Fruit fly (Drosophila melanogaster) whole organism, embryonic: Measurements from ENCODE around the gene Mrgn1.

Experiments
- Atf6 ChIP-seq: fragments of 200-800 bp; sonication (Bioruptor generic); IDR thresholded peaks from 2 replicates; pipeline ENCODE4 v1.3.6; 2022; ENCODE audit warnings: missing biosample characterization, missing genetic modification characterization
- B-H2 ChIP-seq: fragments of 200-800 bp; sonication (Bioruptor generic); optimal IDR thresholded peaks from 2 replicates; lab custom pipeline; 2018; ENCODE audit warnings: missing biosample characterization, mild to moderate bottlenecking, missing genetic modification characterization
- Bteb2 ChIP-seq: fragments of 200-800 bp; sonication (Bioruptor generic); optimal IDR thresholded peaks from 2 replicates; lab custom pipeline; 2016; ENCODE audit warnings: missing biosample characterization, missing genetic modification characterization
- CG10543 ChIP-seq: fragments of 200-800 bp; sonication (Bioruptor generic); optimal IDR thresholded peaks from 3 replicates; lab custom pipeline; 2017; ENCODE audit warnings: missing biosample characterization, mild to moderate bottlenecking, missing genetic modification characterization, moderate library complexity
- CG10959 ChIP-seq: fragments of 200-800 bp; sonication (Bioruptor generic); IDR thresholded peaks from 2 replicates; pipeline ENCODE4 v1.3.6; 2022; ENCODE audit warnings: missing biosample characterization, missing genetic modification characterization
- CG11504 ChIP-seq: fragments of 200-800 bp; sonication (Bioruptor generic); optimal IDR thresholded peaks from 3 replicates; lab custom pipeline; 2019; ENCODE audit warnings: missing biosample characterization, mild to moderate bottlenecking, missing genetic modification characterization, moderate library complexity
- CG11723 ChIP-seq: fragments of 200-800 bp; sonication (Bioruptor generic); optimal IDR thresholded peaks from 2 replicates; lab custom pipeline; 2017; ENCODE audit warnings: missing biosample characterization, mild to moderate bottlenecking, missing genetic modification characterization
- CG12659 ChIP-seq: fragments of 200-800 bp; sonication (Bioruptor generic); optimal IDR thresholded peaks from 3 replicates; lab custom pipeline; 2017; ENCODE audit warnings: mild to moderate bottlenecking, missing biosample characterization, missing genetic modification reagents, missing genetic modification characterization
- CG12942 ChIP-seq: fragments of 200-800 bp; sonication (Bioruptor generic); optimal IDR thresholded peaks from 3 replicates; lab custom pipeline; 2016; ENCODE audit warnings: missing biosample characterization, missing genetic modification characterization
- CG13287 ChIP-seq: fragments of 200-800 bp; sonication (Bioruptor generic); IDR thresholded peaks from 2 replicates; pipeline ENCODE4 v1.3.6; 2022; ENCODE audit warnings: missing biosample characterization, missing genetic modification characterization; ENCODE audit not compliant: partially characterized antibody
- CG14965 ChIP-seq: fragments of 200-800 bp; sonication (Bioruptor generic); optimal IDR thresholded peaks from 2 replicates; lab custom pipeline; 2016; ENCODE audit warnings: missing biosample characterization, missing genetic modification characterization, borderline replicate concordance
- CG17186 ChIP-seq: fragments of 200-800 bp; sonication (Bioruptor generic); optimal IDR thresholded peaks from 3 replicates; lab custom pipeline; 2017; ENCODE audit warnings: missing biosample characterization, missing genetic modification reagents, missing genetic modification characterization
- CG17361 ChIP-seq: fragments of 200-800 bp; sonication (Bioruptor generic); IDR thresholded peaks from 3 replicates; pipeline ENCODE4 v1.3.6; 2022; ENCODE audit warnings: missing biosample characterization, missing genetic modification characterization
- CG17385 ChIP-seq: fragments of 200-800 bp; sonication (Bioruptor generic); optimal IDR thresholded peaks from 3 replicates; lab custom pipeline; 2018; ENCODE audit warnings: missing biosample characterization, mild to moderate bottlenecking, missing genetic modification characterization
- CG18599 ChIP-seq: fragments of 200-800 bp; sonication (Bioruptor generic); optimal IDR thresholded peaks from 3 replicates; lab custom pipeline; 2017; ENCODE audit warnings: missing biosample characterization, missing genetic modification characterization, mild to moderate bottlenecking, moderate library complexity, missing genetic modification reagents
- CG2678 ChIP-seq: fragments of 200-800 bp; sonication (Bioruptor generic); optimal IDR thresholded peaks from 3 replicates; lab custom pipeline; 2019; ENCODE audit warnings: missing biosample characterization, mild to moderate bottlenecking, missing genetic modification characterization, moderate library complexity
- CG2889 ChIP-seq: fragments of 200-800 bp; sonication (Bioruptor generic); IDR thresholded peaks from 3 replicates; pipeline ENCODE4 v1.3.6; 2022; ENCODE audit warnings: missing biosample characterization, missing genetic modification characterization
- CG30403 ChIP-seq: fragments of 200-800 bp; sonication (Bioruptor generic); optimal IDR thresholded peaks from 3 replicates; lab custom pipeline; 2016; ENCODE audit warnings: missing biosample characterization, missing genetic modification characterization
- CG33213 ChIP-seq: fragments of 200-800 bp; sonication (Bioruptor generic); optimal IDR thresholded peaks from 3 replicates; lab custom pipeline; 2016; ENCODE audit warnings: missing biosample characterization, missing genetic modification characterization
- CG42726 ChIP-seq: fragments of 200-800 bp; sonication (Bioruptor generic); IDR thresholded peaks from 2 replicates; pipeline ENCODE4 v1.3.6; 2022; ENCODE audit warnings: missing biosample characterization, missing genetic modification characterization; ENCODE audit not compliant: partially characterized antibody
- CG8290 ChIP-seq, 3 experiments: fragments of 200-800 bp; sonication (Bioruptor generic); optimal IDR thresholded peaks; 2 replicates each; lab custom pipeline; 2016 to 2019; ENCODE audit warnings: missing biosample characterization in 3 of 3, missing genetic modification characterization in 3 of 3, mild to moderate bottlenecking in 2 of 3, moderate library complexity in 1 of 3
- CG8359 ChIP-seq: fragments of 200-800 bp; sonication (Bioruptor generic); optimal IDR thresholded peaks from 2 replicates; lab custom pipeline; 2017; ENCODE audit warnings: missing biosample characterization, mild to moderate bottlenecking, missing genetic modification characterization, borderline replicate concordance
- Gug ChIP-seq: fragments of 200-800 bp; sonication (Bioruptor generic); IDR thresholded peaks from 4 replicates; pipeline ENCODE4 v1.3.6; 2022; ENCODE audit warnings: missing biosample characterization, missing genetic modification characterization
- HHEX ChIP-seq: fragments of 200-800 bp; sonication (Bioruptor generic); optimal IDR thresholded peaks from 3 replicates; lab custom pipeline; 2017; ENCODE audit warnings: missing biosample characterization, mild to moderate bottlenecking, missing genetic modification characterization, missing genetic modification reagents
- Lhr ChIP-seq: fragments of 200-800 bp; sonication (Bioruptor generic); optimal IDR thresholded peaks from 3 replicates; lab custom pipeline; 2017; ENCODE audit warnings: mild to moderate bottlenecking, missing biosample characterization, missing genetic modification reagents, missing genetic modification characterization
- Optix ChIP-seq: fragments of 200-800 bp; sonication (Bioruptor generic); IDR thresholded peaks from 3 replicates; pipeline ENCODE4 v1.3.6; 2022; ENCODE audit warnings: missing biosample characterization, missing genetic modification characterization
- Poxn ChIP-seq: fragments of 200-800 bp; sonication (Bioruptor generic); IDR thresholded peaks from 2 replicates; pipeline ENCODE4 v1.3.6; 2022; ENCODE audit warnings: missing biosample characterization, missing genetic modification characterization
- Ravus ChIP-seq: fragments of 200-800 bp; sonication (Bioruptor generic); IDR thresholded peaks from 2 replicates; pipeline ENCODE4 v1.3.6; 2022; ENCODE audit warnings: missing biosample characterization, missing genetic modification characterization
- Sox100B ChIP-seq: fragments of 200-800 bp; sonication (Bioruptor generic); optimal IDR thresholded peaks from 3 replicates; lab custom pipeline; 2018; ENCODE audit warnings: missing biosample characterization, mild to moderate bottlenecking, missing genetic modification characterization
- Xbp1 ChIP-seq: fragments of 200-800 bp; sonication (Bioruptor generic); optimal IDR thresholded peaks from 3 replicates; lab custom pipeline; 2016; ENCODE audit warnings: missing biosample characterization, mild to moderate bottlenecking, missing genetic modification characterization
- aop ChIP-seq: fragments of 200-800 bp; sonication (Bioruptor generic); IDR thresholded peaks from 2 replicates; pipeline ENCODE4 v1.3.6; 2022; ENCODE audit warnings: missing biosample characterization, missing genetic modification characterization
- ci ChIP-seq: fragments of 200-800 bp; sonication (Bioruptor generic); IDR thresholded peaks from 3 replicates; pipeline ENCODE4 v1.3.6; 2022; ENCODE audit warnings: missing biosample characterization, missing genetic modification characterization
- dmrt99B ChIP-seq: fragments of 200-800 bp; sonication (Bioruptor generic); optimal IDR thresholded peaks from 2 replicates; lab custom pipeline; 2018; ENCODE audit warnings: missing biosample characterization, mild to moderate bottlenecking, missing genetic modification characterization, moderate library complexity
- esg ChIP-seq: fragments of 200-800 bp; sonication (Bioruptor generic); conservative IDR thresholded peaks from 2 replicates; pipeline ENCODE4 v1.3.6; 2022; ENCODE audit warnings: missing biosample characterization, missing genetic modification characterization
- klu ChIP-seq: fragments of 200-800 bp; sonication (Bioruptor generic); IDR thresholded peaks from 2 replicates; pipeline ENCODE4 v1.3.6; 2022; ENCODE audit warnings: missing biosample characterization, missing genetic modification characterization
- lab ChIP-seq: fragments of 200-800 bp; sonication (Bioruptor generic); optimal IDR thresholded peaks from 3 replicates; lab custom pipeline; 2017; ENCODE audit warnings: missing biosample characterization, missing genetic modification characterization, mild to moderate bottlenecking, moderate library complexity, missing genetic modification reagents
- lov ChIP-seq, 2 experiments: fragments of 200-800 bp in 1 of 2; fragments of >200 bp in 1 of 2; sonication (Bioruptor generic) in 1 of 2; IDR thresholded peaks in 1 of 2; optimal IDR thresholded peaks in 1 of 2; 2 replicates in 1 of 2; 3 replicates in 1 of 2; pipeline versions ENCODE4 v1.3.6 to Lab custom; 2017 to 2022; ENCODE audit warnings: missing biosample characterization in 1 of 2, missing genetic modification characterization in 1 of 2
- mirr ChIP-seq: fragments of 200-800 bp; sonication (Bioruptor generic); optimal IDR thresholded peaks from 3 replicates; lab custom pipeline; 2018; ENCODE audit warnings: missing biosample characterization, mild to moderate bottlenecking, missing genetic modification characterization
- nau ChIP-seq: fragments of 200-800 bp; sonication (Bioruptor generic); optimal IDR thresholded peaks from 3 replicates; lab custom pipeline; 2017; ENCODE audit warnings: missing biosample characterization, mild to moderate bottlenecking, missing genetic modification characterization, missing genetic modification reagents
- nerfin-2 ChIP-seq: fragments of 200-800 bp; sonication (Bioruptor generic); IDR thresholded peaks from 2 replicates; pipeline ENCODE4 v1.3.6; 2022; ENCODE audit warnings: missing biosample characterization, missing genetic modification characterization; ENCODE audit not compliant: partially characterized antibody
- oc ChIP-seq: fragments of 200-800 bp; sonication (Bioruptor generic); optimal IDR thresholded peaks from 2 replicates; lab custom pipeline; 2018; ENCODE audit warnings: missing biosample characterization, mild to moderate bottlenecking, missing genetic modification characterization, moderate library complexity
- org-1 ChIP-seq: fragments of 200-800 bp; sonication (Bioruptor generic); optimal IDR thresholded peaks from 2 replicates; lab custom pipeline; 2017; ENCODE audit warnings: missing biosample characterization, missing genetic modification characterization
- pzg ChIP-seq: fragments of 200-800 bp; sonication (Bioruptor generic); optimal IDR thresholded peaks from 3 replicates; lab custom pipeline; 2018; ENCODE audit warnings: missing biosample characterization, mild to moderate bottlenecking, missing genetic modification characterization, moderate library complexity
- ranshi ChIP-seq: fragments of 200-800 bp; sonication (Bioruptor generic); IDR thresholded peaks from 2 replicates; pipeline ENCODE4 v1.3.6; 2022; ENCODE audit warnings: missing biosample characterization, missing genetic modification characterization
- row ChIP-seq: fragments of 200-800 bp; sonication (Bioruptor generic); IDR thresholded peaks from 3 replicates; pipeline ENCODE4 v1.3.6; 2022; ENCODE audit warnings: missing biosample characterization, missing genetic modification characterization
- sc ChIP-seq, 3 experiments: fragments of >200 bp in 2 of 3; fragments of 200-800 bp in 1 of 3; sonication (Bioruptor generic) in 1 of 3; optimal IDR thresholded peaks; 2 replicates in 2 of 3; 3 replicates in 1 of 3; lab custom pipeline; 2017; ENCODE audit warnings: mild to moderate bottlenecking in 1 of 3, missing biosample characterization in 1 of 3, missing genetic modification characterization in 1 of 3, missing genetic modification reagents in 1 of 3
- vnd ChIP-seq: fragments of 200-800 bp; sonication (Bioruptor generic); IDR thresholded peaks from 3 replicates; pipeline ENCODE4 v1.3.6; 2022; ENCODE audit warnings: missing biosample characterization, missing genetic modification characterization; ENCODE audit not compliant: partially characterized antibody
- zen2 ChIP-seq: fragments of 200-800 bp; sonication (Bioruptor generic); IDR thresholded peaks from 3 replicates; pipeline ENCODE4 v1.3.6; 2022; ENCODE audit warnings: missing biosample characterization, missing genetic modification characterization; ENCODE audit not compliant: partially characterized antibody
- zfh1 ChIP-seq: fragments of 200-800 bp; sonication (Bioruptor generic); IDR thresholded peaks from 3 replicates; pipeline ENCODE4 v1.3.6; 2022; ENCODE audit warnings: missing biosample characterization, missing genetic modification characterization

Gene Mrgn1

DNA sequence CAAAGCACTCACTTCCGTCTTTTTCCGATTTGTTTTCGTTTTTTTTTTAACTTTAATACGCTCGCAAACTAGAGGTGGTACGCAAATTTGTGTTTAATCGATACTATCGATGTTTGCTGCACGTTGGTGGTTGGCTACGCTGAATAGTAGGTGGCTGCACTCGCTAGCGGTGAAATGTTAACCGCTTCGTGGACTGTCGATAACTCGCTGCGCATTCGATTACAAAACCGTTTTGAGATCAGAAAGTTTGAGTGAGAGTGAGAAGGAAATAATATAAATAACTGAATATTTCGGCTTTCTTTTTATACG, 14.4 kb upstream of the Mrgn1 start, which contains the start of gene g (continued):
- peak; percentile 38 for TF ChIP-seq CG17186 (GFP tag; lab: Kevin White, UChicago)
- no peak for TF ChIP-seq CG10543 (GFP tag; lab: Kevin White, UChicago)
- no peak for TF ChIP-seq CG17385
- no peak for TF ChIP-seq CG11504 (tag; lab: Kevin White, UChicago)
- no peak for TF ChIP-seq nau (GFP tag; lab: Kevin White, UChicago)
- TF ChIP-seq nerfin-2 (GFP tag; lab: Robert Waterston, UW): peak; percentile 83
- no peak for TF ChIP-seq Optix (GFP tag; lab: Robert Waterston, UW)
- no peak for TF ChIP-seq CG12942 (GFP tag; lab: Kevin White, UChicago)
- TF ChIP-seq pzg (GFP tag; lab: Kevin White, UChicago): peak; percentile 89
- peak; percentile 86 for TF ChIP-seq CG13287 (GFP tag; lab: Robert Waterston, UW)
- no peak for TF ChIP-seq aop (GFP tag; lab: Robert Waterston, UW)
- TF ChIP-seq lov (optimal IDR thresholded peaks at IDR 0.05; lab: Kevin White, UChicago): no peak
- TF ChIP-seq lov (GFP tag; IDR thresholded peaks at IDR 0.05; lab: Robert Waterston, UW): no peak
- no peak for TF ChIP-seq HHEX (GFP tag; lab: Kevin White, UChicago)
- no peak for TF ChIP-seq CG11723
- no peak for TF ChIP-seq CG2678 (tag; lab: Kevin White, UChicago)
- TF ChIP-seq CG33213 (GFP tag; lab: Kevin White, UChicago): peak; percentile 22
- TF ChIP-seq row: no peak
- no peak for TF ChIP-seq oc (tag; lab: Kevin White, UChicago)
- peak; percentile 52; the same call in 1 of the 3 replicates for TF ChIP-seq zen2 (GFP tag; lab: Robert Waterston, UW)
- no peak for TF ChIP-seq mirr (GFP tag; lab: Kevin White, UChicago)
- TF ChIP-seq CG8290 (GFP tag; optimal IDR thresholded peaks at IDR 0.05; lab: Kevin White, UChicago): no peak
- no peak for TF ChIP-seq CG8290 (tag; optimal IDR thresholded peaks at IDR 0.05; lab: Kevin White, UChicago)
- peak; percentile 49 for TF ChIP-seq CG12659
- TF ChIP-seq klu (GFP tag; lab: Robert Waterston, UW): no peak
- TF ChIP-seq B-H2: no peak
- no peak for TF ChIP-seq sc (optimal IDR thresholded peaks at IDR 0.05; lab: Kevin White, UChicago)
- no peak for TF ChIP-seq sc (GFP tag; optimal IDR thresholded peaks at IDR 0.05; lab: Kevin White, UChicago)
- TF ChIP-seq Xbp1 (GFP tag; lab: Kevin White, UChicago): no peak
- no peak for TF ChIP-seq CG17361 (GFP tag; lab: Robert Waterston, UW)
- TF ChIP-seq zfh1: no peak
- TF ChIP-seq dmrt99B (tag; lab: Kevin White, UChicago): no peak
- no peak for TF ChIP-seq CG8359 (GFP tag; lab: Kevin White, UChicago)
- TF ChIP-seq Ravus (GFP tag; lab: Robert Waterston, UW): no peak
- TF ChIP-seq CG42726 (GFP tag; lab: Robert Waterston, UW): peak; percentile 88
- no peak for TF ChIP-seq CG14965 (GFP tag; lab: Kevin White, UChicago)
- TF ChIP-seq Atf6 (GFP tag; lab: Robert Waterston, UW): no peak
- TF ChIP-seq Poxn (GFP tag; lab: Robert Waterston, UW): no peak
- TF ChIP-seq CG18599: no peak
- no peak for TF ChIP-seq Gug (GFP tag; lab: Robert Waterston, UW)
- no peak for TF ChIP-seq Bteb2 (GFP tag; lab: Kevin White, UChicago)
- no peak for TF ChIP-seq Sox100B
- TF ChIP-seq CG30403 (GFP tag; lab: Kevin White, UChicago): no peak
- TF ChIP-seq CG10959 (GFP tag; lab: Robert Waterston, UW): no peak
- peak; percentile 40 for TF ChIP-seq Lhr (GFP tag; lab: Kevin White, UChicago)
- TF ChIP-seq esg (GFP tag; lab: Robert Waterston, UW): no peak
- no peak for TF ChIP-seq ranshi (GFP tag; lab: Robert Waterston, UW)
- no peak for TF ChIP-seq CG2889 (GFP tag; lab: Robert Waterston, UW)
- peak; percentile 77 for TF ChIP-seq vnd
- TF ChIP-seq org-1 (GFP tag; lab: Kevin White, UChicago): no peak
- TF ChIP-seq ci: no peak
- no peak for TF ChIP-seq lab (GFP tag; lab: Kevin White, UChicago)
